Worm (Caenorhabditis elegans) whole organism, L1 larva: ENCODE measurements around the gene sra-10.

Experiments
- C16A3.4 ChIP-seq: fragments of 150-350 bp; optimal IDR thresholded peaks from 2 replicates; lab custom pipeline; 2014; ENCODE audit warnings: missing biosample characterization, missing genetic modification characterization
- C34B4.2 ChIP-seq: sonication (generic microtip); optimal IDR thresholded peaks from 2 replicates; lab custom pipeline; 2017; ENCODE audit warnings: mild to moderate bottlenecking, missing genetic modification characterization, missing compliant biosample characterization
- alr-1 ChIP-seq: fragments of 200-800 bp; sonication (Bioruptor generic); optimal IDR thresholded peaks from 2 replicates; lab custom pipeline; 2018; ENCODE audit warnings: borderline replicate concordance, mild to moderate bottlenecking, missing genetic modification characterization, missing compliant biosample characterization
- aly-2 ChIP-seq: fragments of 150-350 bp; optimal IDR thresholded peaks from 2 replicates; lab custom pipeline; 2014; ENCODE audit warnings: missing biosample characterization, missing genetic modification characterization
- ama-1 ChIP-seq: fragments of 150-350 bp; optimal IDR thresholded peaks from 2 replicates; lab custom pipeline; 2014
- blmp-1 ChIP-seq: fragments of 150-350 bp; optimal IDR thresholded peaks from 2 replicates; lab custom pipeline; 2014; ENCODE audit warnings: missing biosample characterization, missing genetic modification characterization
- ceh-82 ChIP-seq, 3 experiments: fragments of 150-350 bp in 1 of 3; sonication (generic microtip) in 2 of 3; optimal IDR thresholded peaks; 2 replicates each; lab custom pipeline; 2014 to 2017; ENCODE audit warnings: missing biosample characterization in 3 of 3, missing genetic modification characterization in 3 of 3
- dpl-1 ChIP-seq, 3 experiments: fragments of 150-350 bp in 2 of 3; sonication (generic microtip) in 1 of 3; optimal IDR thresholded peaks; 2 replicates each; lab custom pipeline; 2014 to 2017; ENCODE audit warnings: missing biosample characterization in 3 of 3, missing genetic modification characterization in 3 of 3, missing genetic modification reagents in 3 of 3
- efl-1 ChIP-seq, 4 experiments: fragments of 150-350 bp; optimal IDR thresholded peaks in 3 of 4; peaks in 1 of 4; 1 replicate in 1 of 4; 2 replicates in 3 of 4; lab custom pipeline; 2014; ENCODE audit warnings: missing biosample characterization in 2 of 4, missing genetic modification characterization in 2 of 4, missing genetic modification reagents in 2 of 4
- elt-3 ChIP-seq, 6 experiments: fragments of 150-350 bp in 1 of 6; sonication (generic microtip); optimal IDR thresholded peaks; 2 replicates each; lab custom pipeline; 2017 to 2018; ENCODE audit warnings: missing biosample characterization in 6 of 6, missing genetic modification characterization in 6 of 6, inconsistent platforms in 1 of 6
- fkh-4 ChIP-seq: sonication (generic microtip); optimal IDR thresholded peaks from 2 replicates; lab custom pipeline; 2016; ENCODE audit warnings: missing compliant biosample characterization, missing genetic modification characterization, borderline replicate concordance
- fkh-8 ChIP-seq: sonication (generic microtip); optimal IDR thresholded peaks from 2 replicates; lab custom pipeline; 2016; ENCODE audit warnings: mild to moderate bottlenecking, missing genetic modification characterization, missing compliant biosample characterization
- hlh-17 ChIP-seq: fragments of 200-800 bp; sonication (Bioruptor generic); optimal IDR thresholded peaks from 2 replicates; lab custom pipeline; 2018; ENCODE audit warnings: missing genetic modification characterization, mild to moderate bottlenecking, missing compliant biosample characterization, moderate library complexity, borderline replicate concordance
- hpl-2 ChIP-seq: fragments of 150-350 bp; optimal IDR thresholded peaks from 2 replicates; lab custom pipeline; 2014; ENCODE audit warnings: missing biosample characterization, missing genetic modification reagents, missing genetic modification characterization
- jun-1 ChIP-seq: fragments of 150-350 bp; optimal IDR thresholded peaks from 2 replicates; lab custom pipeline; 2014; ENCODE audit warnings: missing biosample characterization, missing genetic modification reagents, missing genetic modification characterization
- lin-14 ChIP-seq: fragments of 200-800 bp; sonication (Bioruptor generic); optimal IDR thresholded peaks from 2 replicates; lab custom pipeline; 2018; ENCODE audit warnings: mild to moderate bottlenecking, missing genetic modification characterization, moderate library complexity, missing compliant biosample characterization
- lin-35 ChIP-seq, 2 experiments: fragments of 150-350 bp; optimal IDR thresholded peaks; 2 replicates each; lab custom pipeline; 2014; ENCODE audit warnings: missing biosample characterization in 2 of 2, missing genetic modification characterization in 2 of 2, missing genetic modification reagents in 2 of 2
- lin-39 ChIP-seq: fragments of 150-350 bp; optimal IDR thresholded peaks from 2 replicates; lab custom pipeline; 2014; ENCODE audit warnings: missing biosample characterization, missing genetic modification reagents, missing genetic modification characterization
- lsy-2 ChIP-seq, 2 experiments: fragments of 150-350 bp; optimal IDR thresholded peaks; 2 replicates each; lab custom pipeline; 2014; ENCODE audit warnings: missing biosample characterization in 2 of 2, missing genetic modification characterization in 2 of 2
- mab-9 ChIP-seq: fragments of 200-800 bp; sonication (Bioruptor generic); IDR thresholded peaks from 2 replicates; pipeline ENCODE4 v1.3.6; 2022; ENCODE audit warnings: missing genetic modification reagents, missing genetic modification characterization, missing compliant biosample characterization
- mdl-1 ChIP-seq, 2 experiments: fragments of 150-350 bp; optimal IDR thresholded peaks; 2 replicates each; lab custom pipeline; 2014 to 2017; ENCODE audit warnings: missing biosample characterization in 2 of 2, missing genetic modification characterization in 2 of 2, inconsistent platforms in 1 of 2
- mep-1 ChIP-seq: fragments of 150-350 bp; optimal IDR thresholded peaks from 2 replicates; lab custom pipeline; 2014; ENCODE audit warnings: missing biosample characterization, missing genetic modification characterization
- nhr-20 ChIP-seq: sonication (generic microtip); optimal IDR thresholded peaks from 2 replicates; lab custom pipeline; 2016; ENCODE audit warnings: mild to moderate bottlenecking, missing genetic modification characterization, missing compliant biosample characterization
- nhr-71 ChIP-seq: sonication (generic microtip); optimal IDR thresholded peaks from 2 replicates; lab custom pipeline; 2016; ENCODE audit warnings: mild to moderate bottlenecking, missing genetic modification characterization, moderate library complexity, missing compliant biosample characterization
- nhr-84 ChIP-seq: sonication (generic microtip); optimal IDR thresholded peaks from 2 replicates; lab custom pipeline; 2017; ENCODE audit warnings: missing biosample characterization, missing genetic modification characterization
- nhr-85 ChIP-seq: sonication (generic microtip); peaks from one replicate; lab custom pipeline; 2016; ENCODE audit warnings: missing genetic modification characterization, inconsistent platforms, missing compliant biosample characterization
- nhr-90 ChIP-seq: sonication (generic microtip); optimal IDR thresholded peaks from 2 replicates; lab custom pipeline; 2016; ENCODE audit warnings: mild to moderate bottlenecking, missing genetic modification characterization, missing compliant biosample characterization; ENCODE audit not compliant: poor library complexity
- skn-1 ChIP-seq: fragments of 150-350 bp; optimal IDR thresholded peaks from 2 replicates; lab custom pipeline; 2014; ENCODE audit warnings: missing biosample characterization, missing genetic modification characterization
- snpc-4 ChIP-seq: fragments of 150-350 bp; optimal IDR thresholded peaks from 2 replicates; lab custom pipeline; 2014; ENCODE audit warnings: missing biosample characterization, missing genetic modification characterization
- snu-23 ChIP-seq: sonication (generic microtip); optimal IDR thresholded peaks from 2 replicates; lab custom pipeline; 2016; ENCODE audit warnings: missing genetic modification characterization, missing compliant biosample characterization
- sox-4 ChIP-seq: sonication (generic microtip); optimal IDR thresholded peaks from 2 replicates; lab custom pipeline; 2016; ENCODE audit warnings: missing genetic modification characterization, missing compliant biosample characterization
- tbx-2 ChIP-seq: sonication (generic microtip); optimal IDR thresholded peaks from 2 replicates; lab custom pipeline; 2016; ENCODE audit warnings: missing genetic modification characterization, missing compliant biosample characterization
- unc-62 ChIP-seq: fragments of 150-350 bp; optimal IDR thresholded peaks from 2 replicates; lab custom pipeline; 2014; ENCODE audit warnings: missing biosample characterization, missing genetic modification reagents, missing genetic modification characterization
- unc-98 ChIP-seq: fragments of 200-800 bp; sonication (Bioruptor generic); IDR thresholded peaks from 2 replicates; pipeline ENCODE4 v1.3.6; 2022; ENCODE audit warnings: missing genetic modification characterization, missing compliant biosample characterization
- vab-15 ChIP-seq: sonication (generic microtip); optimal IDR thresholded peaks from 2 replicates; lab custom pipeline; 2017; ENCODE audit warnings: missing genotype, mild to moderate bottlenecking, missing genetic modification characterization, missing compliant biosample characterization

The sra-10 gene

DNA sequence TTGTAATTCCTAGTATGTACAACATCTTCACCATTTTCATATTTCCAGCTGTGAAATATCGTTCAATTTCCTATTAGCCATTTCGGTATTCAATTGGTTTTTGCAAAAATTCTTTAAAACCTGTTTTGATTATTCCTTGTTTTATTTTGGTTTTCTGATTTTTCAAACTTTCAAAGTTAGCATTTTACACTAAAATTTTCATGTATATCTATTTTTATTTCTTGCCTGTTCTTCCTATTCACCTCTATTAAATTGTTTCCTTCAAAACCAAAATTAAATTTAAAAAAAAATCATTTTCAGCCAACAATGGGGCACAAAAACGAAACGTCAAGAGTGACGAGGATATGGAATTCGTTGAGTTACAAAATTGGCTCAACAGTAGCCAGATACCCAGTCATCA, 5.9 kb downstream of the sra-10 start, which contains the start of gene ptr-8:
TSS of gene ptr-8 (plus strand) at position 301 of the 400 bp plus-strand sequence.
- no peak for TF ChIP-seq efl-1 (optimal IDR thresholded peaks at IDR 0.05; lab: Kevin White, UChicago)
- TF ChIP-seq efl-1 (GFP tag; optimal IDR thresholded peaks at IDR 0.05 in 1 of 2; lab: Kevin White, UChicago) = peak in 1 of 2 experiments; percentile 72
- peak; percentile 33 for TF ChIP-seq nhr-85 (tag; lab: Kevin White, UChicago)
- TF ChIP-seq blmp-1 (tag; lab: Kevin White, UChicago) = no peak

ce11 chrII:10887097-10887496, 7.8 kb downstream of the sra-10 start:
- TF ChIP-seq lsy-2 (tag; optimal IDR thresholded peaks at IDR 0.05; lab: Kevin White, UChicago) (peak in 1 of 2 experiments; percentile 29), ama-1 (lab: Kevin White, UChicago) (no peak), nhr-20 (tag; lab: Kevin White, UChicago) (peak; percentile 49), vab-15 (tag; lab: Kevin White, UChicago) (no peak), mep-1 (tag; lab: Kevin White, UChicago) (peak; percentile 21), sox-4 (no peak), skn-1 (peak; percentile 31), hpl-2 (GFP tag; lab: Kevin White, UChicago) (no peak), hlh-17 (GFP tag; lab: Kevin White, UChicago) (no peak), nhr-85 (tag; lab: Kevin White, UChicago) (peak; percentile 83), fkh-4 (tag; lab: Kevin White, UChicago) (no peak), unc-62 (no peak), lin-14 (peak; percentile 74), jun-1 (tag; lab: Kevin White, UChicago) (no peak), C16A3.4 (tag; lab: Kevin White, UChicago) (no peak), nhr-71 (tag; lab: Kevin White, UChicago) (peak; percentile 27), mab-9 (no peak), mdl-1 (tag; optimal IDR thresholded peaks at IDR 0.05; lab: Kevin White, UChicago) (peak in 1 of 2 experiments; percentile 12), aly-2 (tag; lab: Kevin White, UChicago) (no peak), nhr-84 (tag; lab: Kevin White, UChicago) (no peak), dpl-1 (GFP tag; optimal IDR thresholded peaks at IDR 0.05; lab: Kevin White, UChicago) (no peak), lin-39 (no peak), snu-23 (peak; percentile 41), tbx-2 (tag; lab: Kevin White, UChicago) (no peak), efl-1 (optimal IDR thresholded peaks at IDR 0.05; lab: Kevin White, UChicago) (no peak), efl-1 (GFP tag; optimal IDR thresholded peaks at IDR 0.05 in 1 of 2; lab: Kevin White, UChicago) (peak in 1 of 2 experiments; percentile 53), elt-3 (tag; optimal IDR thresholded peaks at IDR 0.05; lab: Kevin White, UChicago) (peak in 1 of 6 experiments; percentile 57), C34B4.2 (no peak), ceh-82 (tag; optimal IDR thresholded peaks at IDR 0.05; lab: Kevin White, UChicago) (peak in 1 of 3 experiments; percentile 5), fkh-8 (tag; lab: Kevin White, UChicago) (no peak), snpc-4 (tag; lab: Kevin White, UChicago) (no peak), nhr-90 (tag; lab: Kevin White, UChicago) (no peak), unc-98 (GFP tag; lab: Robert Waterston, UW) (no peak), lin-35 (GFP tag; optimal IDR thresholded peaks at IDR 0.05; lab: Kevin White, UChicago) (peak in 1 of 2 experiments; percentile 11), blmp-1 (tag; lab: Kevin White, UChicago) (peak; percentile 76)

DNA sequence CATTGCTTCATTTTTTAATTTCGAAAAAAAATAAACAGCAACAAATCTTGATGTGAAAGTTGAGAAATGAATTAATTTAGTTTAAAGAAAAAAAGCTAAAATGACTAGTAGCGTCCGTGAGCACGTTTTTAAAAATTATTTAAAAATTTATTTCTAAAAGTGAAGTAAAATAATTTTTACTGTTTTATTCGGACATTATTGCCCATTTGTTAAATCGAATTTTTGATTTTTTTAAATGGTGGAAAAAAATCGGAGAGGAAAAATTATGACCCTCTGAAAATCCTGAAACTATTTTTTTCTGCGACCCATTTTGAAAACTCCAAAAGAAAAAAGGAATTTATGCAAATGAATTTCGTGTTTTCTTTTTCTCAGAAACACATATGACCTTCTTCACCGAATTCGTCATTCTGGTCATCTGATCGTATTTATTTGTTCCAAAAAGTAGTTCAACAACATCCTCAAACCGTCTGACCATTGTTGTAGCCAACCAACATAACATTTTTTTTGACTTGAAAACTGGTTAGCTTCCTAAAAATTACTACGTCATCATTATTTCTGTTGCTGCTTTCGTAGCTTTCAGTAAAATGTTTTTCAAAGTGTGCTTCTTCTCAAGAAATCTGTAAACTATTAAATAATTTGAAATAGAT, 8.9 kb downstream of the sra-10 start, which contains the start of gene F44F4.3:
TSS of gene F44F4.3 (minus strand) at position 51 of the 647 bp plus-strand sequence.
- peak; percentile 53 for TF ChIP-seq nhr-85 (tag; lab: Kevin White, UChicago)
- TF ChIP-seq alr-1 (tag; lab: Kevin White, UChicago) = no peak
- TF ChIP-seq blmp-1 (tag; lab: Kevin White, UChicago) = peak; percentile 12
